Worm (Caenorhabditis elegans): ENCODE data around the gene egg-1.

DNA sequence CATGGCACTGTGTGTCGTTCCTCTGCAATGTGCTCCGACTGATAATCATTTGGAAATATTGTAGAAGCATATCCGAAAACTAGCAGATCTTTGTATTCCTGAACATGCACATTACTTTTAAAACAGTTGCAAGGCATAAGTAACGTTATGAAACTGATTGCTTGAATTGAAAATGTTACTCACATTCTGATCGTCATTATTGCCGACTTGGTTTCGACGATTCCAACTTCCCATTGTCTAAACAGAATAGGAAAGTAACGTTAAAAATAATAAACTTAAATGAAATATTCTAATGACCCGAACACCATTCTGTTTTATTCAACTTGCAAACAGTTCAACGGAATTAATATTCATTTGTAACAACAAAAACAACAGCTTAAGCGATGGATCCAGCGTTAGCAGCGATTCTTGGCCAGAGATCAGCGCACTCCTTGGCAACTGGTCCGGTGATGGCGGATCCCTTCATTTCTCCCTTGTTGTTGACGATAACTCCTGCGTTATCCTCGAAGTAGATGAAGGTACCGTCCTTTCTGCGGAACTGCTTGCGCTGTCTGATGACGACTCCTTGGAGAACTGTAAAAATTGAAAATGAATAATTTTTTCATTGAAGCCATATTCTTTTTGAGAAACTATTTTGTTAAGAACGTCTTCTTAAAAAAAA is 22.6 kb upstream of the egg-1 start, which contains the start of gene swp-1:
- TF ChIP-seq ceh-36 (tag; optimal IDR thresholded peaks at IDR 0.05) (no peak), flt-1 (GFP tag; IDR thresholded peaks at IDR 0.05) (no peak), ama-1 (optimal IDR thresholded peaks at IDR 0.05) (peak; percentile 5)

Data from whole organism, early embryonic.